Worm (Caenorhabditis elegans): ENCODE measurements around the gene R04A9.6.

R04A9.6 gene

ce11 chrX:389566-389965 lies 7.8 kb upstream of the R04A9.6 start:
- TF ChIP-seq sem-2 (GFP tag; optimal IDR thresholded peaks at IDR 0.05) (no peak), hlh-1 (tag; optimal IDR thresholded peaks at IDR 0.05) (no peak), nhr-76 (tag; optimal IDR thresholded peaks at IDR 0.05) (no peak)

DNA sequence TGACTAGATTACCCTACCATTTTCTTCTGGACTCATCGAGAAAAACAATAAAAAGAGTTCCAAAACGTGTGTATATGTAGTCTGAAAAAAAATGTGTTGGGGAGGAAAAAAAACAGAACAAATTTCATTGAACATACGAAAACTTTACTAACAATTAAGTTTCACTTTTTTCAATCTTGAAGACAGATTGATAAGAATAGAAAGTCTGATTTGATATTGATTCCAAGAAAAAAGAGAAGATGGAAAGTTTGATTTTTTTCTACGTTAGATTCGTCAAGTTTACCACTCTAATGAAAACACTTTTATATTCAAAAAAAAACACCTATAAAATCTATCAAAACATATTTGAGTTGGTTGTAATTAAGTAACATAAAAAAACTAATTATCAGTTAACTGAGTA lies 6.9 kb upstream of the R04A9.6 start, which contains the start of gene R04A9.9:
R04A9.9 (minus strand) TSS at position 101 of the 400 bp plus-strand sequence.
- TF ChIP-seq elt-3 (tag; optimal IDR thresholded peaks at IDR 0.05) (no peak), flh-1 (GFP tag; optimal IDR thresholded peaks at IDR 0.05) (no peak), M03D4.4 (tag; optimal IDR thresholded peaks at IDR 0.05) (no peak), zip-8 (tag; optimal IDR thresholded peaks at IDR 0.05) (no peak), mab-5 (tag; optimal IDR thresholded peaks at IDR 0.05) (no peak), ces-1 (GFP tag; optimal IDR thresholded peaks at IDR 0.05) (no peak), unc-120 (tag; optimal IDR thresholded peaks at IDR 0.05; ENCODE audit: poor library complexity, severe bottlenecking) (no peak), unc-62 (GFP tag; optimal IDR thresholded peaks at IDR 0.05) (no peak), snpc-4 (tag; optimal IDR thresholded peaks at IDR 0.05) (no peak)

ce11 chrX:394709-395108 lies 2.6 kb upstream of the R04A9.6 start, which contains the start of gene R04A9.7:
Gene R04A9.7, minus strand, starts transcription at chrX:394892.
- TF ChIP-seq elt-3 (tag; optimal IDR thresholded peaks at IDR 0.05) (no peak), lin-32 (GFP tag; optimal IDR thresholded peaks at IDR 0.05) (no peak), nhr-2 (tag; optimal IDR thresholded peaks at IDR 0.05) (peak; percentile 94), ceh-43 (GFP tag; optimal IDR thresholded peaks at IDR 0.05) (no peak), zip-8 (tag; optimal IDR thresholded peaks at IDR 0.05) (no peak), lsy-2 (tag; optimal IDR thresholded peaks at IDR 0.05) (no peak), nhr-28 (tag; optimal IDR thresholded peaks at IDR 0.05) (no peak), unc-39 (tag; optimal IDR thresholded peaks at IDR 0.05) (no peak)

DNA sequence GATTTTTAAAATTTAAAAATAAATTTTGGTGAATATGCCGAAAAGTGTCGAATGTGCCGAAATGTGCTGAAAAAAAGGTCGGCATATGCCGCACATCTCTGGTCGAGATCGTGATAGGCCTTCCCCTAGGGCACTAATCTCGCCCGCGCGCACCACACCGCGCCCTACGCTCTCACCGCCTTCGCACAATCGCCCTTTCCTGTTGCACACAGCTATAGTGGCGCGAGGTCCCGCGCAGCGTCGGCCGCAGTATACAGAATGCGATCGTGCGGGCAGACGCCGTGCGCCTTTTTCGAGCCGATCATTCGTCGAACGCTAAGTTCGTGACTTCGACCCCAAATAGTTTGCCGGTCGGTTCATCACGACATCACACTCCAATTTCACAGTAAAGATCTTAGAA lies 2.2 kb downstream of the R04A9.6 start:
- TF ChIP-seq zip-8 (tag; optimal IDR thresholded peaks at IDR 0.05), result no peak
- no peak for TF ChIP-seq lin-32 (GFP tag; optimal IDR thresholded peaks at IDR 0.05)
- no peak for TF ChIP-seq lsy-2 (tag; optimal IDR thresholded peaks at IDR 0.05)
- TF ChIP-seq nhr-237 (tag; optimal IDR thresholded peaks at IDR 0.05), result no peak
- no peak for TF ChIP-seq bed-3 (GFP tag; optimal IDR thresholded peaks at IDR 0.05)
- TF ChIP-seq ceh-39 (tag; optimal IDR thresholded peaks at IDR 0.05), result no peak
- TF ChIP-seq elt-1 (tag; optimal IDR thresholded peaks at IDR 0.05; ENCODE audit: borderline replicate concordance, insufficient read depth), result no peak
- TF ChIP-seq unc-39 (tag; optimal IDR thresholded peaks at IDR 0.05), result no peak
- no peak for TF ChIP-seq nhr-28 (tag; optimal IDR thresholded peaks at IDR 0.05)

ce11 chrX:402951-403350 lies 5.6 kb downstream of the R04A9.6 start:
- TF ChIP-seq nhr-237 (tag; optimal IDR thresholded peaks at IDR 0.05), result no peak
- no peak for TF ChIP-seq ces-1 (GFP tag; optimal IDR thresholded peaks at IDR 0.05)
- no peak for TF ChIP-seq ceh-39 (tag; optimal IDR thresholded peaks at IDR 0.05)
- TF ChIP-seq unc-62 (GFP tag; optimal IDR thresholded peaks at IDR 0.05), result no peak
- TF ChIP-seq sptf-1 (tag; optimal IDR thresholded peaks at IDR 0.05), result no peak
- TF ChIP-seq M03D4.4 (tag; optimal IDR thresholded peaks at IDR 0.05), result no peak
- TF ChIP-seq elt-3 (tag; optimal IDR thresholded peaks at IDR 0.05), result no peak
- TF ChIP-seq nhr-12 (tag; optimal IDR thresholded peaks at IDR 0.05), result no peak
- TF ChIP-seq tbx-8 (GFP tag; optimal IDR thresholded peaks at IDR 0.05), result no peak
- TF ChIP-seq cnd-1 (tag; optimal IDR thresholded peaks at IDR 0.05), result no peak
- no peak for TF ChIP-seq mab-5 (tag; optimal IDR thresholded peaks at IDR 0.05)
- no peak for TF ChIP-seq nhr-2 (tag; optimal IDR thresholded peaks at IDR 0.05)
- TF ChIP-seq drap-1 (GFP tag; optimal IDR thresholded peaks at IDR 0.05), result no peak
- TF ChIP-seq nhr-28 (tag; optimal IDR thresholded peaks at IDR 0.05), result no peak
- TF ChIP-seq lin-32 (GFP tag; optimal IDR thresholded peaks at IDR 0.05), result no peak
- no peak for TF ChIP-seq ceh-43 (GFP tag; optimal IDR thresholded peaks at IDR 0.05)
- TF ChIP-seq nhr-76 (tag; optimal IDR thresholded peaks at IDR 0.05), result no peak
- no peak for TF ChIP-seq sem-2 (GFP tag; optimal IDR thresholded peaks at IDR 0.05)
- TF ChIP-seq mls-2 (tag; optimal IDR thresholded peaks at IDR 0.05), result no peak

DNA sequence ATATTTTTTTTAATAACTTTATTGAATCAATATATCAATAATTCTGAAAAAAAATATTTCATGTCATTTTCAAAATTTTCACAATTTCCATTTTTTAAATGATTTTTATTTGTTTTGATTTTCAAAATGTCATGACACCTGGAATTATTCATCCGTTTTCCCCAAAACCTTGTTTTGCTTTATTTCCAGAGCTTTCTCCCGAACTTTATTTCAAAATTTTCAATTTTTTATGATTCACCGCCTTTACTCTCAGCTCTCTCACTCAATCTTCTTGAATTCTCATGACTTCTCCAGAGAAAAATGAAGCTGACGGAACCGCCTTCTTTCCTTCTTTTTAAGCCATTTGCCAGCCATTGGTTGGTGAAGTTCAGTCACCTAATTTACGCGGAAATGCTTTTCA lies 7.2 kb downstream of the R04A9.6 start, which contains the start of gene R04A9.1:
R04A9.1 (plus strand) TSS at position 301 of the 400 bp plus-strand sequence.
- TF ChIP-seq pha-4 (tag; optimal IDR thresholded peaks at IDR 0.05) (no peak), tbx-8 (GFP tag; optimal IDR thresholded peaks at IDR 0.05) (no peak), ceh-83 (GFP tag; optimal IDR thresholded peaks at IDR 0.05) (no peak), lsy-2 (tag; optimal IDR thresholded peaks at IDR 0.05) (no peak), M03D4.4 (tag; optimal IDR thresholded peaks at IDR 0.05) (no peak), mab-5 (tag; optimal IDR thresholded peaks at IDR 0.05) (no peak), nhr-12 (tag; optimal IDR thresholded peaks at IDR 0.05) (no peak), ceh-39 (tag; optimal IDR thresholded peaks at IDR 0.05) (no peak), drap-1 (GFP tag; optimal IDR thresholded peaks at IDR 0.05) (no peak), zip-8 (tag; optimal IDR thresholded peaks at IDR 0.05) (no peak), blmp-1 (tag; optimal IDR thresholded peaks at IDR 0.05) (no peak), sem-2 (GFP tag; optimal IDR thresholded peaks at IDR 0.05) (no peak), nhr-76 (tag; optimal IDR thresholded peaks at IDR 0.05) (no peak), ces-1 (GFP tag; optimal IDR thresholded peaks at IDR 0.05) (no peak)
